Fruit fly (Drosophila melanogaster): ENCODE results near the gene Octbeta1R.

dm6 chr3R:22525546-22526352, 28.7 kb downstream of the Octbeta1R start:
- TF ChIP-seq Dll (optimal IDR thresholded peaks at IDR 0.05) (no peak), EcR (GFP tag; optimal IDR thresholded peaks at IDR 0.05) (no peak)
